Worm (Caenorhabditis elegans) whole organism, L1 larva: ENCODE results near the gene peb-1.

Source experiments
- efl-3 ChIP-seq: fragments of 200-800 bp; sonication (Bioruptor generic); optimal IDR thresholded peaks from 2 replicates; lab custom pipeline; 2018; ENCODE audit warnings: mild to moderate bottlenecking, missing genetic modification characterization, missing compliant biosample characterization
- egl-27 ChIP-seq, 2 experiments: fragments of 150-350 bp in 1 of 2; sonication (generic microtip); optimal IDR thresholded peaks; 3 replicates each; lab custom pipeline; 2017 to 2018; ENCODE audit warnings: missing biosample characterization in 2 of 2, missing genetic modification characterization in 2 of 2, missing genetic modification reagents in 2 of 2
- lsy-2 ChIP-seq, 2 experiments: fragments of 150-350 bp; optimal IDR thresholded peaks; 2 replicates each; lab custom pipeline; 2014; ENCODE audit warnings: missing biosample characterization in 2 of 2, missing genetic modification characterization in 2 of 2
- vab-15 ChIP-seq: sonication (generic microtip); optimal IDR thresholded peaks from 2 replicates; lab custom pipeline; 2017; ENCODE audit warnings: missing genotype, mild to moderate bottlenecking, missing genetic modification characterization, missing compliant biosample characterization

DNA sequence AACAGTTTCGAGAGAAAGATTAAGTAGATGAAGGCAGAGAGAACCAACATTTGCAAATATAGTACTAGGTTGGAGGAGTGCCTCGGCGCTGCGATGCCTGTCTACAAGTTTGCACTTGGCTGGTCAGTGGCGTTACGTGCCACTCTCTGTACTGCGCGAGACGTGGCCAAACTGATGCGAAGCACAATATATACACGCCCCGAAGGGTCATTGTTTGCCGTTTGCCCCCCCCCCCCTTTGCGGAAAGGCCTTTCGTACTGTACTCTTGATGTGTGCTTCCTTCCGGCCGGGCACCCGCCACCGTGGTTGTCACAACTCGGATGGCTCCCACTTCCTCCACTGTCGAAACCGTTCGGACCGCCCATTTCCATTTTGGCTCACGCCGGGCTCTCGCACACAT lies 1.3 kb downstream of the peb-1 start:
- TF ChIP-seq efl-3 (GFP tag; lab: Kevin White, UChicago) (no peak), egl-27 (tag; optimal IDR thresholded peaks at IDR 0.05; lab: Kevin White, UChicago) (no peak), lsy-2 (tag; optimal IDR thresholded peaks at IDR 0.05; lab: Kevin White, UChicago) (no peak), vab-15 (tag; lab: Kevin White, UChicago) (no peak)
